Worm (Caenorhabditis elegans) whole organism, mixed stage, embryonic: Measurements from ENCODE around the gene mab-10.

ENCODE experiments used
- blmp-1 ChIP-seq: fragments of 150-350 bp; optimal IDR thresholded peaks from 2 replicates; lab custom pipeline; 2014; ENCODE audit warnings: missing biosample characterization, missing genetic modification characterization
- ceh-39 ChIP-seq: fragments of 150-350 bp; optimal IDR thresholded peaks from 2 replicates; lab custom pipeline; 2014; ENCODE audit warnings: missing biosample characterization, missing genetic modification characterization
- ceh-83 ChIP-seq: fragments of 200-800 bp; sonication (Bioruptor generic); optimal IDR thresholded peaks from 2 replicates; lab custom pipeline; 2018; ENCODE audit warnings: mild to moderate bottlenecking, missing genetic modification characterization, missing compliant biosample characterization
- lsy-2 ChIP-seq: fragments of 150-350 bp; optimal IDR thresholded peaks from 2 replicates; lab custom pipeline; 2014; ENCODE audit warnings: missing biosample characterization, missing genetic modification characterization
- nhr-28 ChIP-seq: fragments of 150-350 bp; optimal IDR thresholded peaks from 2 replicates; lab custom pipeline; 2014; ENCODE audit warnings: missing biosample characterization, missing genetic modification characterization
- unc-120 ChIP-seq: sonication (generic microtip); optimal IDR thresholded peaks from 2 replicates; lab custom pipeline; 2017; ENCODE audit warnings: missing genetic modification characterization, missing compliant biosample characterization; ENCODE audit not compliant: poor library complexity, severe bottlenecking
- unc-39 ChIP-seq: fragments of 150-350 bp; optimal IDR thresholded peaks from 2 replicates; lab custom pipeline; 2014; ENCODE audit warnings: missing biosample characterization, missing genetic modification characterization
- unc-62 ChIP-seq: fragments of 150-350 bp; optimal IDR thresholded peaks from 2 replicates; lab custom pipeline; 2014; ENCODE audit warnings: missing biosample characterization, missing genetic modification reagents, missing genetic modification characterization
- zip-8 ChIP-seq: fragments of 150-350 bp; optimal IDR thresholded peaks from 2 replicates; lab custom pipeline; 2014; ENCODE audit warnings: missing biosample characterization, missing genetic modification characterization
- ztf-11 ChIP-seq: fragments of 150-350 bp; optimal IDR thresholded peaks from 2 replicates; lab custom pipeline; 2014; ENCODE audit warnings: missing biosample characterization, missing genetic modification characterization

DNA sequence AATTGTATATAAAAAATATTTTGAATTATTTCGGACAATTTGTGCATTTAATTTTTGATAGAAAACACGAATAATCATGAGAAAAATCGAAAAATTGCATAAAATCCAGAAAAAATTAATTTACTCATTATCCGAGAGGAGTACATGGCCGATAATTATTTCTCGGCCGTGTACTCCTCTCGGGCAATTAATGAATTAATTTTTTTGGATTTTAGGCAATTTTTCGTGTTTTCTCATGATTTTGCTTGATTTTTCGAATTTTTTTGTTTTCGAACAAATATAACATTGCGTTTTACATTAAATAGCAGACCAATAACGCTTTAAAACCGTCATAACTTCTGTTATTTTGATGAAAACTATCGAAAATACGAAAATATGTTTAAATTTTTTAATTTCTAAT is 10.1 kb downstream of the mab-10 start:
- no peak for TF ChIP-seq nhr-28 (tag; lab: Kevin White, UChicago)
- no peak for TF ChIP-seq unc-120 (tag; lab: Kevin White, UChicago)
- TF ChIP-seq unc-62 (GFP tag; lab: Kevin White, UChicago), result no peak
- no peak for TF ChIP-seq unc-39
- TF ChIP-seq lsy-2, result no peak
- TF ChIP-seq zip-8 (tag; lab: Kevin White, UChicago), result no peak
- TF ChIP-seq ztf-11 (tag; lab: Kevin White, UChicago), result no peak
- TF ChIP-seq blmp-1 (tag; lab: Kevin White, UChicago), result no peak
- no peak for TF ChIP-seq ceh-39 (tag; lab: Kevin White, UChicago)
- TF ChIP-seq ceh-83 (GFP tag; lab: Kevin White, UChicago), result no peak
